Fruit fly (Drosophila melanogaster): ENCODE data around the gene CG9743.

The CG9743 gene

DNA sequence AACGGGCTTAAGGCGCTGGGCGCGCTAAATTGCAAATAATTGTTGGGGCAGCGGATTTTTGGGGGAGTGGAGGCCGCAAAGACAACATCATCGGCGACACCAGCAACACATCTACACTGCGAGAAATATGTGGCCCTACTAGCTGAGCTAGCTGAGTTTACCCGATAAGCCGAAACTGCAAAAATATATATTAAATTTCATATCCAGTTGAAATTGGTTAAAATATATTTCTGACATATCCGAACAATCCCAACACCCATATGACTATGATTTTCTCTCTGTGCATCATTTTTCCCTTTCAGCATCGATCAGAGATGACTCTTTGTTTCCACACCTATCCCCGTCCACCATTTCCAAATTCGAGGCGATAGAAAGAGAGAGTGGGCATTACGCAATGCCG is 13.0 kb downstream of the CG9743 start (continued):
- TF ChIP-seq CG10274 (GFP tag; optimal IDR thresholded peaks at IDR 0.05) = peak; percentile 51
- TF ChIP-seq Sry-δ (GFP tag; optimal IDR thresholded peaks at IDR 0.05) = no peak
- TF ChIP-seq pita (GFP tag; optimal IDR thresholded peaks at IDR 0.05) = no peak
- TF ChIP-seq CG2129 (GFP tag; IDR thresholded peaks at IDR 0.05; ENCODE audit: partially characterized antibody) = no peak
- TF ChIP-seq sd (tag; optimal IDR thresholded peaks at IDR 0.05) = peak; percentile 9
- peak; percentile 38 for TF ChIP-seq CG33213 (GFP tag; optimal IDR thresholded peaks at IDR 0.05)
- peak; percentile 81 for TF ChIP-seq Oli (tag; optimal IDR thresholded peaks at IDR 0.05)
- TF ChIP-seq CG43689 (GFP tag; IDR thresholded peaks at IDR 0.05) = peak; percentile 58
- peak; percentile 59 for TF ChIP-seq pum (GFP tag; optimal IDR thresholded peaks at IDR 0.05)
- peak; percentile 77 for TF ChIP-seq CG6272 (GFP tag; IDR thresholded peaks at IDR 0.05)
- TF ChIP-seq CG17612 (GFP tag; IDR thresholded peaks at IDR 0.05) = peak; percentile 55; the same call in 1 of the 2 replicates
- TF ChIP-seq CG14441 (GFP tag; IDR thresholded peaks at IDR 0.05) = peak; percentile 89
- no peak for TF ChIP-seq NC2α (GFP tag; optimal IDR thresholded peaks at IDR 0.05)
- peak; percentile 79 for TF ChIP-seq unpg (GFP tag; optimal IDR thresholded peaks at IDR 0.05)
- peak; percentile 41 for TF ChIP-seq CG12942 (GFP tag; optimal IDR thresholded peaks at IDR 0.05)
- TF ChIP-seq CG7372 (GFP tag; IDR thresholded peaks at IDR 0.05) = peak; percentile 78
- peak; percentile 83 for TF ChIP-seq gem (tag; optimal IDR thresholded peaks at IDR 0.05)
- TF ChIP-seq fu2 (GFP tag; optimal IDR thresholded peaks at IDR 0.05) = no peak
- TF ChIP-seq D19A (tag; optimal IDR thresholded peaks at IDR 0.05) = peak; percentile 55
- TF ChIP-seq CG33557 (GFP tag; optimal IDR thresholded peaks at IDR 0.05) = no peak
- TF ChIP-seq esg (GFP tag; conservative IDR thresholded peaks at IDR 0.05) = peak; percentile 80
- TF ChIP-seq CG2875 (GFP tag; optimal IDR thresholded peaks at IDR 0.05) = peak; percentile 65
- TF ChIP-seq CG1529 (GFP tag; optimal IDR thresholded peaks at IDR 0.05) = peak; percentile 57
- TF ChIP-seq Spps (tag; optimal IDR thresholded peaks at IDR 0.05) = no peak
- TF ChIP-seq schlank (tag; optimal IDR thresholded peaks at IDR 0.05) = no peak
- peak; percentile 16 for TF ChIP-seq Usf (GFP tag; optimal IDR thresholded peaks at IDR 0.05)
- TF ChIP-seq btn (GFP tag; optimal IDR thresholded peaks at IDR 0.05) = no peak
- peak; percentile 73 for TF ChIP-seq CG18262 (tag; optimal IDR thresholded peaks at IDR 0.05)
- TF ChIP-seq stc (GFP tag; IDR thresholded peaks at IDR 0.05) = peak; percentile 67
- TF ChIP-seq bab2 (GFP tag; optimal IDR thresholded peaks at IDR 0.05) = peak; percentile 34
- no peak for TF ChIP-seq CG15073 (GFP tag; optimal IDR thresholded peaks at IDR 0.05)
- TF ChIP-seq Xrp1 (GFP tag; IDR thresholded peaks at IDR 0.05) = peak; percentile 86
- TF ChIP-seq Asciz (GFP tag; optimal IDR thresholded peaks at IDR 0.05) = peak; percentile 76
- TF ChIP-seq eve (GFP tag; optimal IDR thresholded peaks at IDR 0.05) = no peak
- TF ChIP-seq slbo (GFP tag; IDR thresholded peaks at IDR 0.05) = peak; percentile 83
- peak; percentile 24 for TF ChIP-seq ems (GFP tag; optimal IDR thresholded peaks at IDR 0.05)
- TF ChIP-seq ham (GFP tag; IDR thresholded peaks at IDR 0.05) = no peak
- TF ChIP-seq her (GFP tag; optimal IDR thresholded peaks at IDR 0.05) = peak; percentile 3
- TF ChIP-seq Doc3 (GFP tag; IDR thresholded peaks at IDR 0.05; ENCODE audit: partially characterized antibody) = no peak
- no peak for TF ChIP-seq Scr (GFP tag; IDR thresholded peaks at IDR 0.05; ENCODE audit: partially characterized antibody)
- no peak for TF ChIP-seq amos (GFP tag; IDR thresholded peaks at IDR 0.05; ENCODE audit: partially characterized antibody)
- no peak for TF ChIP-seq lbe (GFP tag; optimal IDR thresholded peaks at IDR 0.05)
- no peak for TF ChIP-seq insv (GFP tag; optimal IDR thresholded peaks at IDR 0.05)
- no peak for TF ChIP-seq pb (GFP tag; optimal IDR thresholded peaks at IDR 0.05)
- peak; percentile 47; the same call in 1 of the 2 replicates for TF ChIP-seq dimm (GFP tag; IDR thresholded peaks at IDR 0.05)
- TF ChIP-seq CG8924 (tag; optimal IDR thresholded peaks at IDR 0.05) = peak; percentile 63
- peak; percentile 79 for TF ChIP-seq CG2712 (tag; optimal IDR thresholded peaks at IDR 0.05)
- TF ChIP-seq Bdp1 (GFP tag; optimal IDR thresholded peaks at IDR 0.05) = peak; percentile 43
- TF ChIP-seq Dfd (GFP tag; optimal IDR thresholded peaks at IDR 0.05) = no peak
- TF ChIP-seq Fer3 (tag; optimal IDR thresholded peaks at IDR 0.05) = peak; percentile 76
- TF ChIP-seq zen2 (GFP tag; IDR thresholded peaks at IDR 0.05; ENCODE audit: partially characterized antibody) = no peak
- peak; percentile 79 for TF ChIP-seq CG14014 (GFP tag; IDR thresholded peaks at IDR 0.05)

All from whole organism, embryonic.